Worm (Caenorhabditis elegans) whole organism, L4/young adult: ENCODE measurements around the gene Y67D8A.2.
"Not testable (repeated sequence)": the region's sequence is repeated elsewhere in the genome, so short reads cannot be mapped to it uniquely, and the experiment has no call there.

Source experiments
- W03F9.2 ChIP-seq: fragments of 150-350 bp; optimal IDR thresholded peaks from 2 replicates; lab custom pipeline; 2014; ENCODE audit warnings: missing biosample characterization, missing genetic modification characterization
- dao-5 ChIP-seq: sonication (generic microtip); optimal IDR thresholded peaks from 2 replicates; lab custom pipeline; 2016; ENCODE audit warnings: missing genotype, missing genetic modification characterization, moderate library complexity, missing compliant biosample characterization
- him-1 ChIP-seq: sonication (generic microtip); optimal IDR thresholded peaks from 2 replicates; lab custom pipeline; 2016; ENCODE audit warnings: missing genotype, missing genetic modification reagents, missing genetic modification characterization, missing compliant biosample characterization

The Y67D8A.2 gene

DNA sequence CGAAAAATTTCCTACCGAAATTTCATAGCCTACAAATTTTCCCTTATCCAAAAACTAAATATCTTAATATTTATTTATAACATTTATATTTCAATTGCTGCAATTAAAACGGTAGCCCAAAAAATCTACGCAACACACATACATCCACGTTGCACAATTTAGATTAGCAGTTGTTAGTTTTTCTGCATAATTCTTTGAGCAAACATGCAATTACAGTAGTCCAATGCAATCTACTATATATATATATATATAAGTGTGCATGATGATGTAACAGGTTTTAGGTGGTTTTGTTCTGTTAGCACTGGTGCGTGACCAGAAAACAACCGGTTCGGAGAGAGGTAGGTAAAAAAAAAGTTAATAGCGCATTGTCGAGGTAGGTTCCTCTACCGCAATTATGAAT, 49.1 kb downstream of the Y67D8A.2 start:
- TF ChIP-seq him-1 (tag; lab: Kevin White, UChicago) (no peak), dao-5 (tag; lab: Kevin White, UChicago) (no peak), W03F9.2 (tag; lab: Kevin White, UChicago) (no peak)

- TF ChIP-seq dao-5 (tag; lab: Kevin White, UChicago) (no peak), W03F9.2 (tag; lab: Kevin White, UChicago) (no peak), him-1 (tag; lab: Kevin White, UChicago) (no peak)
Observed at ce11 chrIV:3273295-3273694, 51.1 kb downstream of the Y67D8A.2 start, which contains the start of gene T26C12.3. T26C12.3 (minus strand) TSS chrIV:3273395.

DNA sequence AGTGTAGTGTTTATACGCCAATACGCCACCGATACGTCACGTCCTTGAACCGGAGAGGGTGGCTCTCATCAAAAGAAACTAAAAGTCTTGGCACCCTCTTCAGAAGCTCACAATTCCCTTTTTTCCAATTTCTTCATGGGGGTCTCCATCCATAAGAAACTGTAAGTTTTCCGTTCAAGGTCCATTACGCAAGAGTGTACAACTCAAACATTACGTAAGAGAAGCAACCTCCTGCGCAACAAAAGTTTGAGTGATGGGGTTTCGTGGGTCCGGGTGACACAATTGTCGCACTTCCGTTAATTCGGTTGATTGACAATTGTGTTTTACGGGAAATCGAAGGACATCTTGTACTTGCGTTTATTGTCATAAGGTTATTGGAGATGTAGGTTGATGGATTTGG, 56.6 kb downstream of the Y67D8A.2 start:
- TF ChIP-seq dao-5 (tag; lab: Kevin White, UChicago) (no peak), him-1 (tag; lab: Kevin White, UChicago) (no peak), W03F9.2 (tag; lab: Kevin White, UChicago) (no peak)

ce11 chrIV:3289237-3289636, 67.0 kb downstream of the Y67D8A.2 start, which contains the start of gene gcy-23:
gcy-23 (minus strand) TSS chrIV:3289337.
- TF ChIP-seq W03F9.2 (tag; lab: Kevin White, UChicago) (no peak), him-1 (tag; lab: Kevin White, UChicago) (no peak), dao-5 (tag; lab: Kevin White, UChicago) (no peak)

ce11 chrIV:3291977-3292561, 69.8 kb downstream of the Y67D8A.2 start, which contains the start of gene W08E12.8:
W08E12.8 (plus strand) TSS chrIV:3292371.
- TF ChIP-seq him-1 (tag; lab: Kevin White, UChicago) (no peak), W03F9.2 (tag; lab: Kevin White, UChicago) (no peak), dao-5 (tag; lab: Kevin White, UChicago) (no peak)

ce11 chrIV:3293800-3294493, 71.7 kb downstream of the Y67D8A.2 start:
- TF ChIP-seq him-1 (tag; lab: Kevin White, UChicago) (no peak), W03F9.2 (tag; lab: Kevin White, UChicago) (no peak), dao-5 (tag; lab: Kevin White, UChicago) (no peak)

ce11 chrIV:3294553-3295185, 72.4 kb downstream of the Y67D8A.2 start, which contains the start of gene W08E12.7:
W08E12.7 (plus strand) TSS chrIV:3295135.
- TF ChIP-seq W03F9.2 (tag; lab: Kevin White, UChicago) (peak; percentile 97), him-1 (tag; lab: Kevin White, UChicago) (peak; percentile 38), dao-5 (tag; lab: Kevin White, UChicago) (no peak)

DNA sequence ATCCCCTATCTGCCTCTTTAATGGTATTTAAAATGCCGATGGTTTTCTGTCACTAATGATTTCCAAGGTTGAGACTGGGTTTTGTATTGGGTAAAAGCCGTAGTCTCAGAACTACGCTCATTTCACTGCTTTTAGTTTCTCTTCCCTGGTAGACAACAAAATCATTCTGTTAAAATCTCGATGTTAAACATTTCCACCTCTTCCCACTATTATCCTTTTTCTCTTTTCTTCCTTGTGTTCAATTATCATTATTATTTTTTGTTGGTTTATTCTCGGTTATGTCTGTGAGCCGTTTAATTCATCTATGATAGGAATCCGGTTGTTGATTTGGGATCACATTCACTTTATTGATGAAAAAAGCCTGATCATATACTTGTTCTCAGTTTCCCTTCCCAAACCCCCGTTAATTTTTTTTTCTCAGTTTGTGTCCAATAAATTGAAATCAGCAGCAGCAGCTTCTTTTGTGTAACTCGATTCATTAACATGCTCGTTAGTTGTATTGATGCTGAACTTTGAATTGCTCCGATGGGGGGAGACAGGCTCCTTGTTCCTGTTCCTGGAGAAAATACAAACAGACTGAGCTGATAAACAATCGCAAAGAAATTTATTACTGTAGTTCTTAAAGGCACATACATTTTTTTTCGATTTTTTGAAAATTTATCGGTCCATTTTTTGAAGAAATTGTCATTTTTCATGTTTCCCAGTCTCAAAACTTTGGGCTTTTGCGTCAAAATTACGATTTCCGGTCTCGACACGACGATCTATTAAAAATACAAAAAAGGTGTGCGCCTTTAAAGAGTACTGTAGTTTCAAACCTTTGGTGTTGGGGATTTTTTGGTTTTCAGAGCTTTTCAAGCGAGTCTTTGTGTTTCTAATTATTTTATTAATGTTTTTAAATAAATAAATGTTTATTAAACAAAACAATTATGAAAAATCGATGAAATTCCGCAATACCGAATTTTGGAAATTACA, 74.6 kb downstream of the Y67D8A.2 start:
- TF ChIP-seq him-1 (tag; lab: Kevin White, UChicago) (no peak), W03F9.2 (tag; lab: Kevin White, UChicago) (no peak), dao-5 (tag; lab: Kevin White, UChicago) (no peak)

- no peak for TF ChIP-seq him-1 (tag; lab: Kevin White, UChicago)
Observed at ce11 chrIV:3298300-3298699, 76.1 kb downstream of the Y67D8A.2 start, which contains the start of gene W08E12.6. W08E12.6 (plus strand) TSS chrIV:3298600.

DNA sequence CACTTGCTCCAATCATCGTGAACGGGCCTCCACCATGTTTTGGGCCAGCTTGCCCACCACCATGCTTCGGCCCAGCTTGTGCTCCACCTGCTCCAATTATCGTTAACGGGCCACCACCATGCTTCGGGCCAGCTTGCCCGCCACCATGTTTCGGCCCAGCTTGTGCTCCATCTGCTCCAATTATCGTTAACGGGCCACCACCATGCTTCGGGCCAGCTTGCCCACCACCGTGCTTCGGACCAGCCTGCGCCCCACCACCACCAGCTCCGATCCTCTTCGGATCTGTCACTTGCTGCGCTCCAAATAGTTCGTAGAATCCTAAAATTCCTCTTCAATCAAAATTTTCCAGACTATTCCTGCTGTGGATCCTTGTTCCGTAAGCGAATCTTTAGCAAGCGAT, 77.0 kb downstream of the Y67D8A.2 start:
- no peak for TF ChIP-seq W03F9.2 (tag; lab: Kevin White, UChicago)
- TF ChIP-seq him-1 (tag; lab: Kevin White, UChicago) = no peak
- no peak for TF ChIP-seq dao-5 (tag; lab: Kevin White, UChicago)

DNA sequence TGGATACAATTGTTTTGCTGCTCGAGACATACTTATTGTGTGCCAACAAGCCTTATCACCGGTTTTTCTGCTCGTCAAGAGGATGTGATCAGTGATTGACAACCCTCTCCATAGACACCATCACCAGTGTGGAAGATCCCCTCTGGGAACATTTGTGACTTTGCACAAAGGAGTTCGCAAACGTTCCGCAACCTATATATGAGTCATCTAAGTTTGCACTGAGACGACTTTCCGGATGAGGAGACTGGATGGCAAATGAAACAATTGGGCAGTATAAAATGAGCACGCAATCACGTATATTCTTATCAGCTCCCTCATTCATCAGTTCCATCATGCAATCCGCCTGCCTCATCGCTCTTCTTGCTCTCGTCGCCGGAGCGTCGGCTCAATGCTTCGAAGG, 78.3 kb downstream of the Y67D8A.2 start, which contains the start of gene W08E12.5:
Gene W08E12.5 (plus strand): TSS at position 301 of the 400 bp plus-strand sequence.
- no peak for TF ChIP-seq W03F9.2 (tag; lab: Kevin White, UChicago)

ce11 chrIV:3302058-3302457, 79.8 kb downstream of the Y67D8A.2 start, which contains the start of gene W08E12.4:
W08E12.4 (plus strand) TSS chrIV:3302358.
- not testable (repeated sequence) for TF ChIP-seq him-1, dao-5, W03F9.2 (tag; lab: Kevin White, UChicago)
